Fruit fly (Drosophila melanogaster): Measurements from ENCODE around the gene CG18530.

The CG18530 gene

dm6 chr3R:12627691-12628148, 5.4 kb upstream of the CG18530 start, which contains the start of the genes Vha55 and Snx3 (continued):
- TF ChIP-seq ken (GFP tag; IDR thresholded peaks at IDR 0.05) (no peak), CG9215 (GFP tag; IDR thresholded peaks at IDR 0.05) (no peak), CG30403 (GFP tag; optimal IDR thresholded peaks at IDR 0.05) (peak; percentile 80), CG17385 (GFP tag; optimal IDR thresholded peaks at IDR 0.05) (peak; percentile 5), ato (GFP tag; IDR thresholded peaks at IDR 0.05; ENCODE audit: partially characterized antibody) (no peak), h (optimal IDR thresholded peaks at IDR 0.05) (no peak), CG10147 (GFP tag; optimal IDR thresholded peaks at IDR 0.05) (no peak), CG9932 (GFP tag; IDR thresholded peaks at IDR 0.05) (no peak), CG3838 (GFP tag; optimal IDR thresholded peaks at IDR 0.05) (peak; percentile 1), pfk (GFP tag; optimal IDR thresholded peaks at IDR 0.05) (no peak), zen (tag; optimal IDR thresholded peaks at IDR 0.05) (peak; percentile 58), ap (GFP tag; IDR thresholded peaks at IDR 0.05) (no peak), CG15514 (GFP tag; optimal IDR thresholded peaks at IDR 0.05) (peak; percentile 98), CG5245 (GFP tag; optimal IDR thresholded peaks at IDR 0.05) (peak; percentile 74), sc (optimal IDR thresholded peaks at IDR 0.05) (no peak), sc (GFP tag; optimal IDR thresholded peaks at IDR 0.05) (no peak), CG17361 (GFP tag; IDR thresholded peaks at IDR 0.05) (no peak), Six4 (GFP tag; optimal IDR thresholded peaks at IDR 0.05) (peak; percentile 20), Sry-β (GFP tag; optimal IDR thresholded peaks at IDR 0.05) (no peak), trem (tag; optimal IDR thresholded peaks at IDR 0.05) (peak; percentile 91), tx (GFP tag; optimal IDR thresholded peaks at IDR 0.05) (peak; percentile 77), gfzf (GFP tag; optimal IDR thresholded peaks at IDR 0.05) (peak; percentile 98), Jarid2 (GFP tag; optimal IDR thresholded peaks at IDR 0.05) (peak; percentile 56), fd64A (GFP tag; optimal IDR thresholded peaks at IDR 0.05) (no peak), bowl (GFP tag; IDR thresholded peaks at IDR 0.05) (no peak), emc (GFP tag; optimal IDR thresholded peaks at IDR 0.05) (peak; percentile 81), CTCF (GFP tag; optimal IDR thresholded peaks at IDR 0.05) (peak; percentile 65), gcm2 (GFP tag; optimal IDR thresholded peaks at IDR 0.05) (peak; percentile 21), CG7372 (GFP tag; IDR thresholded peaks at IDR 0.05) (no peak), ssp (GFP tag; IDR thresholded peaks at IDR 0.05) (no peak), CG1792 (GFP tag; optimal IDR thresholded peaks at IDR 0.05) (peak; percentile 0), YL-1 (GFP tag; optimal IDR thresholded peaks at IDR 0.05) (peak; percentile 81), Mad (GFP tag; optimal IDR thresholded peaks at IDR 0.05) (peak; percentile 71), Gsc (GFP tag; IDR thresholded peaks at IDR 0.05) (no peak), Drgx (GFP tag; IDR thresholded peaks at IDR 0.05) (no peak), nerfin-2 (GFP tag; IDR thresholded peaks at IDR 0.05; ENCODE audit: partially characterized antibody) (no peak), CG12299 (tag; optimal IDR thresholded peaks at IDR 0.05) (peak; percentile 54), pum (GFP tag; optimal IDR thresholded peaks at IDR 0.05) (peak; percentile 82), jing (GFP tag; optimal IDR thresholded peaks at IDR 0.05) (no peak), CG16779 (GFP tag; IDR thresholded peaks at IDR 0.05) (no peak), CG4328 (GFP tag; optimal IDR thresholded peaks at IDR 0.05) (no peak), gcm (GFP tag; optimal IDR thresholded peaks at IDR 0.05) (no peak), CG2116 (GFP tag; optimal IDR thresholded peaks at IDR 0.05) (peak; percentile 73), sens-2 (GFP tag; IDR thresholded peaks at IDR 0.05) (no peak), CG32532 (GFP tag; IDR thresholded peaks at IDR 0.05) (no peak), sna (GFP tag; IDR thresholded peaks at IDR 0.05; ENCODE audit: partially characterized antibody) (no peak), CG10543 (GFP tag; optimal IDR thresholded peaks at IDR 0.05) (peak; percentile 71), chm (GFP tag; IDR thresholded peaks at IDR 0.05) (no peak), Tbp (GFP tag; optimal IDR thresholded peaks at IDR 0.05) (no peak), Lhr (GFP tag; optimal IDR thresholded peaks at IDR 0.05) (peak; percentile 99), CG10565 (GFP tag; optimal IDR thresholded peaks at IDR 0.05) (no peak), sens (GFP tag) (peak; percentile 92), ttk (GFP tag; IDR thresholded peaks at IDR 0.05) (no peak), crol (GFP tag; IDR thresholded peaks at IDR 0.05) (no peak)

All from whole organism, embryonic.